Worm (Caenorhabditis elegans) whole organism, L1 larva: ENCODE data around the gene his-24.

ENCODE experiments used
- ama-1 ChIP-seq: fragments of 150-350 bp; optimal IDR thresholded peaks from 2 replicates; lab custom pipeline; 2014
- blmp-1 ChIP-seq: fragments of 150-350 bp; optimal IDR thresholded peaks from 2 replicates; lab custom pipeline; 2014; ENCODE audit warnings: missing biosample characterization, missing genetic modification characterization
- sptf-1 ChIP-seq: fragments of 150-350 bp; optimal IDR thresholded peaks from 2 replicates; lab custom pipeline; 2014; ENCODE audit warnings: missing biosample characterization, missing genetic modification characterization
- unc-30 ChIP-seq: sonication (generic microtip); optimal IDR thresholded peaks from 2 replicates; lab custom pipeline; 2017; ENCODE audit warnings: missing biosample characterization, missing genetic modification characterization
- unc-62 ChIP-seq: fragments of 150-350 bp; optimal IDR thresholded peaks from 2 replicates; lab custom pipeline; 2014; ENCODE audit warnings: missing biosample characterization, missing genetic modification reagents, missing genetic modification characterization

DNA sequence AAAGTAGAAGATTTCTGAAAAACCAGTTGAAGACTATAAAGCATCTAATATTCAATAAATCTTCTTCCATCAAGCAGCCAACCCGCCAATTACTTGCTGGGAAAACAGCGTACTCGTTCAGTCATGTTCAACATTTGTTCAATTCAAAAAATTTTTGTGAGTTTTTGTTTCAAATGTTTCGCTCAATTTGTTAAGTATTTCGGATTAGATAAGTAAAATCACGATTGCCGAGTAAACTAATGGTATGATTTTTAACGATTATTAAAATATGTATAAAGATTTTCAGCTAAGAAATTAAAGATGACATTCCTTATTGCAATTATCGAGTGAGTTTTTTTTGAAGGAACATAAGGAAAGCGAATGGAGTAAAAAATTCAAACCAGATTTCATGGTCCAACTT is 19.2 kb upstream of the his-24 start, which contains the start of gene M163.10:
- TF ChIP-seq blmp-1 (tag; lab: Kevin White, UChicago) (no peak), sptf-1 (tag; lab: Kevin White, UChicago) (no peak), ama-1 (lab: Kevin White, UChicago) (no peak), unc-62 (GFP tag; lab: Kevin White, UChicago) (no peak), unc-30 (tag; lab: Kevin White, UChicago) (no peak)
